Worm (Caenorhabditis elegans): Measurements from ENCODE around the gene his-32.

DNA sequence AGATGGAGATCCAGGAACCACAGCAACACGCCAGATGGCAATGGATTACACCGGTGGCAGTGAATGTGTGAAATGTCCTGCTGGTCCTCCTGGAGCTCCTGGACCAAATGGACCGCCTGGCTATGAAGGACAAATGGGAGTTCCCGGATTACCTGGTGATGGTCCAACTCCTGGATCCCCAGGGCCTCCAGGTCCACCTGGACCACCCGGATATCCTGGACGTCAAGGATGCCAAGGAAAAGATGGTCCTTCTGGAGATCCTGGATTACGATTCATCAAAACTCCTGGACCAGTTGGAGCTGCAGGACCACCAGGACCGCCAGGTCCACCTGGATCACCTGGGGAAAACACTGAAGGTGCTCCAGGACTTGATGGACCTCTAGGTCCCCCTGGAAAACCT lies 23.2 kb downstream of the his-32 start:
- no peak for TF ChIP-seq unc-62 (GFP tag; optimal IDR thresholded peaks at IDR 0.05 in 1 of 2)
- TF ChIP-seq unc-62 (tag; optimal IDR thresholded peaks at IDR 0.05) = no peak
- TF ChIP-seq gei-8 (GFP tag; optimal IDR thresholded peaks at IDR 0.05) = no peak
- TF ChIP-seq nhr-25 (tag; optimal IDR thresholded peaks at IDR 0.05; ENCODE audit: borderline replicate concordance, insufficient read depth) = no peak
- no peak for TF ChIP-seq ztf-7 (tag; optimal IDR thresholded peaks at IDR 0.05)
- TF ChIP-seq lin-13 (GFP tag; optimal IDR thresholded peaks at IDR 0.05) = no peak
- no peak for TF ChIP-seq jun-1 (tag; optimal IDR thresholded peaks at IDR 0.05)
- no peak for TF ChIP-seq nhr-237 (tag; optimal IDR thresholded peaks at IDR 0.05)
- TF ChIP-seq lin-39 (tag; optimal IDR thresholded peaks at IDR 0.05) = no peak
- no peak for TF ChIP-seq ztf-11 (tag; optimal IDR thresholded peaks at IDR 0.05)
- no peak for TF ChIP-seq snpc-4 (tag; optimal IDR thresholded peaks at IDR 0.05)
- TF ChIP-seq duxl-1 (tag; optimal IDR thresholded peaks at IDR 0.05; ENCODE audit: poor library complexity) = no peak
- TF ChIP-seq dpl-1 (GFP tag; optimal IDR thresholded peaks at IDR 0.05) = no peak
